Fruit fly (Drosophila melanogaster) whole organism, embryonic: ENCODE results near the gene Tob.
A peak's percentile ranks its signal among the peaks of the same experiment; 100 is the strongest.

Experiments
- Antp ChIP-seq: fragments of 200-800 bp; sonication (Bioruptor generic); optimal IDR thresholded peaks from 3 replicates; lab custom pipeline; 2016; ENCODE audit warnings: missing biosample characterization, missing genetic modification characterization
- CG11398 ChIP-seq: fragments of 200-800 bp; sonication (Bioruptor generic); optimal IDR thresholded peaks from 2 replicates; lab custom pipeline; 2016; ENCODE audit warnings: missing biosample characterization, missing genetic modification characterization
- CG14050 ChIP-seq: fragments of 200-800 bp; sonication (Bioruptor generic); IDR thresholded peaks from 3 replicates; pipeline ENCODE4 v1.3.6; 2022; ENCODE audit warnings: missing biosample characterization, missing genetic modification characterization
- CG14667 ChIP-seq: fragments of 200-800 bp; sonication (Bioruptor generic); IDR thresholded peaks from 2 replicates; pipeline ENCODE4 v1.3.6; 2022; ENCODE audit warnings: missing biosample characterization, missing genetic modification characterization
- CG15696 ChIP-seq: fragments of 200-800 bp; sonication (Bioruptor generic); optimal IDR thresholded peaks from 2 replicates; lab custom pipeline; 2019; ENCODE audit warnings: missing biosample characterization, mild to moderate bottlenecking, missing genetic modification characterization, moderate library complexity
- CG1647 ChIP-seq: fragments of 200-800 bp; sonication (Bioruptor generic); optimal IDR thresholded peaks from 3 replicates; lab custom pipeline; 2016; ENCODE audit warnings: missing biosample characterization, missing genetic modification characterization
- CG17328 ChIP-seq: fragments of 200-800 bp; sonication (Bioruptor generic); IDR thresholded peaks from 2 replicates; pipeline ENCODE4 v1.3.6; 2022; ENCODE audit warnings: missing biosample characterization, missing genetic modification characterization
- CG18262 ChIP-seq: fragments of 200-800 bp; optimal IDR thresholded peaks from 3 replicates; lab custom pipeline; 2019; ENCODE audit warnings: missing biosample characterization, mild to moderate bottlenecking, missing genetic modification characterization, moderate library complexity
- CG18599 ChIP-seq: fragments of 200-800 bp; sonication (Bioruptor generic); optimal IDR thresholded peaks from 3 replicates; lab custom pipeline; 2017; ENCODE audit warnings: missing biosample characterization, missing genetic modification characterization, mild to moderate bottlenecking, moderate library complexity, missing genetic modification reagents
- CG34224 ChIP-seq: fragments of 200-800 bp; sonication (Bioruptor generic); IDR thresholded peaks from 3 replicates; pipeline ENCODE4 v1.3.6; 2022; ENCODE audit warnings: missing biosample characterization, missing genetic modification characterization; ENCODE audit not compliant: partially characterized antibody
- CG3726 ChIP-seq: fragments of 200-800 bp; sonication (Bioruptor generic); IDR thresholded peaks from 3 replicates; pipeline ENCODE4, ENCODE4 v1.3.6; 2022; ENCODE audit warnings: missing biosample characterization, missing genetic modification characterization
- CG5245 ChIP-seq: fragments of 200-800 bp; sonication (Bioruptor generic); optimal IDR thresholded peaks from 3 replicates; lab custom pipeline; 2016; ENCODE audit warnings: missing biosample characterization, missing genetic modification characterization
- CG6175 ChIP-seq: fragments of 200-800 bp; sonication (Bioruptor generic); IDR thresholded peaks from 3 replicates; pipeline ENCODE4 v1.3.6; 2022; ENCODE audit warnings: missing biosample characterization, missing genetic modification characterization
- CG8290 ChIP-seq, 3 experiments: fragments of 200-800 bp; sonication (Bioruptor generic); optimal IDR thresholded peaks; 2 replicates each; lab custom pipeline; 2016 to 2019; ENCODE audit warnings: missing biosample characterization in 3 of 3, missing genetic modification characterization in 3 of 3, mild to moderate bottlenecking in 2 of 3, moderate library complexity in 1 of 3
- CG8478 ChIP-seq: fragments of >200 bp; optimal IDR thresholded peaks from 2 replicates; lab custom pipeline; 2018
- CG9876 ChIP-seq: fragments of 200-800 bp; sonication (Bioruptor generic); optimal IDR thresholded peaks from 2 replicates; lab custom pipeline; 2016; ENCODE audit warnings: missing biosample characterization, missing genetic modification characterization
- CHES-1-like ChIP-seq: fragments of 200-800 bp; sonication (Bioruptor generic); optimal IDR thresholded peaks from 2 replicates; lab custom pipeline; 2016; ENCODE audit warnings: missing biosample characterization, missing genetic modification characterization
- CrebB ChIP-seq: fragments of 200-800 bp; sonication (Bioruptor generic); optimal IDR thresholded peaks from 3 replicates; lab custom pipeline; 2018; ENCODE audit warnings: missing biosample characterization, mild to moderate bottlenecking, missing genetic modification characterization
- Dek ChIP-seq: fragments of 200-800 bp; sonication (Bioruptor generic); optimal IDR thresholded peaks from 3 replicates; lab custom pipeline; 2019; ENCODE audit warnings: missing biosample characterization, mild to moderate bottlenecking, missing genetic modification characterization, moderate library complexity
- Hr51 ChIP-seq, 2 experiments: fragments of 200-800 bp; sonication (Bioruptor generic); optimal IDR thresholded peaks; 2 replicates in 1 of 2; 3 replicates in 1 of 2; lab custom pipeline; 2016 to 2018; ENCODE audit warnings: missing biosample characterization in 2 of 2, missing genetic modification characterization in 2 of 2, mild to moderate bottlenecking in 1 of 2, moderate library complexity in 1 of 2
- NFAT ChIP-seq: fragments of 200-800 bp; sonication (Bioruptor generic); IDR thresholded peaks from 2 replicates; pipeline ENCODE4 v1.3.6; 2022; ENCODE audit warnings: missing biosample characterization, missing genetic modification characterization
- Scr ChIP-seq: fragments of 200-800 bp; sonication (Bioruptor generic); IDR thresholded peaks from 2 replicates; pipeline ENCODE4 v1.3.6; 2022; ENCODE audit warnings: missing biosample characterization, missing genetic modification characterization; ENCODE audit not compliant: partially characterized antibody
- Sry-δ ChIP-seq: fragments of 200-800 bp; sonication (Bioruptor generic); optimal IDR thresholded peaks from 2 replicates; lab custom pipeline; 2016; ENCODE audit warnings: missing biosample characterization, missing genetic modification characterization
- Vsx1 ChIP-seq: fragments of 200-800 bp; sonication (Bioruptor generic); optimal IDR thresholded peaks from 2 replicates; lab custom pipeline; 2017; ENCODE audit warnings: missing biosample characterization, mild to moderate bottlenecking, missing genetic modification characterization, missing genetic modification reagents
- abd-A ChIP-seq: fragments of 200-800 bp; sonication (Bioruptor generic); optimal IDR thresholded peaks from 3 replicates; lab custom pipeline; 2019; ENCODE audit warnings: missing biosample characterization, mild to moderate bottlenecking, missing genetic modification characterization, moderate library complexity
- al ChIP-seq: fragments of 200-800 bp; sonication (Bioruptor generic); IDR thresholded peaks from 2 replicates; pipeline ENCODE4 v1.3.6; 2022; ENCODE audit warnings: missing biosample characterization, missing genetic modification characterization
- cg ChIP-seq: fragments of 200-800 bp; sonication (Bioruptor generic); optimal IDR thresholded peaks from 3 replicates; lab custom pipeline; 2019; ENCODE audit warnings: missing biosample characterization, mild to moderate bottlenecking, missing genetic modification characterization, moderate library complexity
- ci ChIP-seq: fragments of 200-800 bp; sonication (Bioruptor generic); IDR thresholded peaks from 3 replicates; pipeline ENCODE4 v1.3.6; 2022; ENCODE audit warnings: missing biosample characterization, missing genetic modification characterization
- corto ChIP-seq: fragments of 200-800 bp; sonication (Bioruptor generic); optimal IDR thresholded peaks from 2 replicates; lab custom pipeline; 2016; ENCODE audit warnings: missing biosample characterization, mild to moderate bottlenecking, missing genetic modification characterization, moderate library complexity
- danr ChIP-seq: fragments of 200-800 bp; sonication (Bioruptor generic); IDR thresholded peaks from 2 replicates; pipeline ENCODE4 v1.3.6; 2022; ENCODE audit warnings: missing biosample characterization, missing genetic modification characterization
- dati ChIP-seq: fragments of 200-800 bp; sonication (Bioruptor generic); IDR thresholded peaks from 2 replicates; pipeline ENCODE4 v1.3.6; 2022; ENCODE audit warnings: missing biosample characterization, missing genetic modification characterization
- fu2 ChIP-seq: fragments of 200-800 bp; sonication (Bioruptor generic); optimal IDR thresholded peaks from 2 replicates; lab custom pipeline; 2016; ENCODE audit warnings: missing biosample characterization, missing genetic modification characterization
- gce ChIP-seq: fragments of 200-800 bp; sonication (Bioruptor generic); IDR thresholded peaks from 3 replicates; pipeline ENCODE4 v1.3.6; 2022; ENCODE audit warnings: missing biosample characterization, missing genetic modification characterization
- hkb ChIP-seq, 2 experiments: fragments of 200-800 bp in 1 of 2; fragments of >200 bp in 1 of 2; sonication (Bioruptor generic) in 1 of 2; IDR thresholded peaks in 1 of 2; optimal IDR thresholded peaks in 1 of 2; 2 replicates each; pipeline versions ENCODE4 v1.3.6 to Lab custom; 2017 to 2022; ENCODE audit warnings: missing biosample characterization in 1 of 2, missing genetic modification characterization in 1 of 2
- kah ChIP-seq: fragments of 200-800 bp; sonication (Bioruptor generic); optimal IDR thresholded peaks from 2 replicates; lab custom pipeline; 2018; ENCODE audit warnings: missing biosample characterization, mild to moderate bottlenecking, missing genetic modification characterization
- lilli ChIP-seq: fragments of 200-800 bp; sonication (Bioruptor generic); optimal IDR thresholded peaks from 3 replicates; lab custom pipeline; 2016; ENCODE audit warnings: missing biosample characterization, missing genetic modification characterization
- lola ChIP-seq, 3 experiments: fragments of >200 bp in 2 of 3; fragments of 200-800 bp in 1 of 3; sonication (Bioruptor generic) in 1 of 3; optimal IDR thresholded peaks; 2 replicates each; lab custom pipeline; 2017 to 2019; ENCODE audit warnings: missing biosample characterization in 3 of 3, missing genetic modification characterization in 3 of 3, mild to moderate bottlenecking in 1 of 3, moderate library complexity in 1 of 3
- mld ChIP-seq: fragments of 200-800 bp; sonication (Bioruptor generic); IDR thresholded peaks from 3 replicates; pipeline ENCODE4 v1.3.6; 2022; ENCODE audit warnings: missing biosample characterization, missing genetic modification characterization; ENCODE audit not compliant: partially characterized antibody
- nom ChIP-seq: fragments of 200-800 bp; sonication (Bioruptor generic); optimal IDR thresholded peaks from 2 replicates; lab custom pipeline; 2017; ENCODE audit warnings: missing biosample characterization, missing genetic modification characterization, mild to moderate bottlenecking, moderate library complexity, missing genetic modification reagents
- p53 ChIP-seq: fragments of 200-800 bp; sonication (Bioruptor generic); optimal IDR thresholded peaks from 2 replicates; lab custom pipeline; 2016; ENCODE audit warnings: missing biosample characterization, missing genetic modification characterization
- ranshi ChIP-seq: fragments of 200-800 bp; sonication (Bioruptor generic); IDR thresholded peaks from 2 replicates; pipeline ENCODE4 v1.3.6; 2022; ENCODE audit warnings: missing biosample characterization, missing genetic modification characterization
- salm ChIP-seq: fragments of 200-800 bp; sonication (Bioruptor generic); optimal IDR thresholded peaks from 2 replicates; lab custom pipeline; 2018; ENCODE audit warnings: missing biosample characterization, mild to moderate bottlenecking, missing genetic modification characterization
- sens ChIP-seq: fragments of 200-800 bp; sonication (Bioruptor generic); peaks from one replicate; lab custom pipeline; 2016; ENCODE audit warnings: missing biosample characterization, missing genetic modification characterization
- so ChIP-seq: fragments of 200-800 bp; sonication (Bioruptor generic); IDR thresholded peaks from 3 replicates; pipeline ENCODE4 v1.3.6; 2022; ENCODE audit warnings: missing biosample characterization, missing genetic modification characterization
- sr ChIP-seq: fragments of 200-800 bp; sonication (Bioruptor generic); IDR thresholded peaks from 3 replicates; pipeline ENCODE4 v1.3.6; 2022; ENCODE audit warnings: missing biosample characterization, missing genetic modification characterization
- sug ChIP-seq: fragments of 200-800 bp; optimal IDR thresholded peaks from 2 replicates; lab custom pipeline; 2019; ENCODE audit warnings: missing biosample characterization, mild to moderate bottlenecking, missing genetic modification characterization, moderate library complexity
- tx ChIP-seq: fragments of 200-800 bp; sonication (Bioruptor generic); optimal IDR thresholded peaks from 2 replicates; lab custom pipeline; 2016; ENCODE audit warnings: missing biosample characterization, missing genetic modification characterization
- unc-4 ChIP-seq: fragments of 200-800 bp; sonication (Bioruptor generic); IDR thresholded peaks from 2 replicates; pipeline ENCODE4 v1.3.6; 2022; ENCODE audit warnings: missing biosample characterization, missing genetic modification characterization; ENCODE audit not compliant: partially characterized antibody

Tob gene

DNA sequence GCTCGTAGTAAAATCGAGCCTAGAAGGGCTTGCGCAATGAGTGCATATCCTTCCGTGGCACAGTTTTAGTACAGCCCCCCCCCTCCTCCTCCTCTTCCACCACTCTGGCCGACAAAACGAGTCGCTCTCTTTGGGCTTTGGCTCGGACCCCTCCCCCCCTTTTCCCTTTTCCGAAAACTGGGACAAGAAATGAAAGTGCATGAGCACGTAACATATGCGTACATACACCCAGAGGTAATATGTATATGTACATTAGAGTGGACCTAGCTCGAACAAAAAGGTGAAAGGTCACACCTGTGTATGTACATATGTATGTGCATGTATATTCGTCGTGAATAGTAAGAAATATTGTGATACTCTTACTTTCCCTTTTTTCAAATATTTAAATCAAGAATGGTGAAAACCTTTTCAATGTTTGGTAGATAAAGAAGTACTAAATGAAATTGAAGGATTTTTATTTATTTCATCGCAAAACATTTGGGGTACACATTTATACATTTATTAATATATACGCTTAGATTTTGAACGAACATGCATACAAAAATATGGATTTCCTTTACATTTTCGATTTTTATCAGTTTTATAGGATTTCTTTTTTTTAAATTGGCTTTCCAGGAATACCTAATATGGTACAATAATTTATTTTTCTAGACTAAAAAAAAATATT, 1.5 kb upstream of the Tob start (continued):
- TF ChIP-seq CG15696 (tag; lab: Kevin White, UChicago) (no peak), CG17328 (GFP tag; lab: Robert Waterston, UW) (no peak), ranshi (GFP tag; lab: Robert Waterston, UW) (no peak), mld (GFP tag; lab: Robert Waterston, UW) (no peak), NFAT (no peak), Hr51 (GFP tag; optimal IDR thresholded peaks at IDR 0.05; lab: Kevin White, UChicago) (peak in 1 of 2 experiments; percentile 24), Sry-δ (no peak), ci (no peak), sr (0 out of 3 replicates have a peak, but pooled peaks have one; percentile 27), corto (GFP tag; lab: Kevin White, UChicago) (no peak), lola (GFP tag; optimal IDR thresholded peaks at IDR 0.05; lab: Kevin White, UChicago) (no peak), CG18599 (peak; percentile 38), CG11398 (no peak), hkb (optimal IDR thresholded peaks at IDR 0.05; lab: Kevin White, UChicago) (no peak), hkb (GFP tag; IDR thresholded peaks at IDR 0.05; lab: Robert Waterston, UW) (no peak), abd-A (tag; lab: Kevin White, UChicago) (peak; percentile 70), sug (no peak), CG14050 (GFP tag; lab: Robert Waterston, UW) (no peak), cg (GFP tag; lab: Kevin White, UChicago) (peak; percentile 43), CG9876 (GFP tag; lab: Kevin White, UChicago) (no peak), CG5245 (no peak), CG8290 (GFP tag; optimal IDR thresholded peaks at IDR 0.05; lab: Kevin White, UChicago) (no peak), CG8290 (tag; optimal IDR thresholded peaks at IDR 0.05; lab: Kevin White, UChicago) (peak in 1 of 2 experiments; percentile 23), p53 (GFP tag; lab: Kevin White, UChicago) (no peak), Scr (GFP tag; lab: Robert Waterston, UW) (no peak), sens (GFP tag; lab: Kevin White, UChicago) (peak; percentile 62), CG18262 (no peak), CHES-1-like (no peak), CG1647 (GFP tag; lab: Kevin White, UChicago) (no peak), nom (GFP tag; lab: Kevin White, UChicago) (peak; percentile 13), CG3726 (GFP tag; lab: Robert Waterston, UW) (no peak), CG8478 (lab: Kevin White, UChicago) (no peak)

DNA sequence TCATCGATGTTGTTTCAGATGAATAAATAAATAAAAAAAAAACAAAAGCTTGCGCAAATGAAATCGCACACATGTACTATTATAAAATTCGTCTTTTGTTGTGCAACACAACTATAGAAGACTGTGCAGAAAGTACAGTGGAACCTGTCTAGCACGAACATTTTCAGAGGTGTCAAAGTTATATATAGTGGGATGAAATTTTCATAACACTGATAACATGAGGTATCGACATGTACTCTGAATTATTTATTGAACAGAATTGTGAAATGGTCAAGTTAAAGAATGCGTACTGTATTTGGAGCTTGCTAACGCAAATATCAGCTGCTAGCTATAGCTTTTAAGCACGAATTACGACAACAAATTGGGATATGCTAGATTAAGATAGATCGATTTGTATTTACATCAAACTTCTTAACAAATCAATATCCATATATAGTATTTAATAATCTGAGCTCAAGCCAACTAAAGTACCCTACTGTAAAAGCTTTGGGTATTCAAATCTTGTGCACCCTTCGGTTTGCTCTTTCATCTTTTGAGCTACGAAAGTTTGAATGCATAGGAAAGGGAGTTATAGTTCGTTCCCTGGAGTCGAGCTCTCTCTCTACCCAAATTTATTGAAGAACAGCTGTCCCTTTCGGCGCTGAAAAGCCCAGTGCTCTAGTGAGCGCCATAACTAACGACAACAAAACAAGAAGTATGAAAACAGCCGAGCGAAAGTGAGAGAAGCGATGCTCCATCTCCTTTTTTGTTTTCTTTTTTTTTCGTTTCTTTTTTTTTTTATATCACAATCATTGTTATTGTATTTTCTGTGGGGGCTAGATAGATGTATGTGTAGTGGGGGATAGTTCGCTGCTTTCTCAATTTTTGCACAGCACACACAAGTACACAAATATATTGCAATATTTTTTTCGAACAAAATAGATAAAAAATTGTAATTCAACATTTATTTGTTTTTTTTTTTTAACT, 833 bp downstream of the Tob start:
- TF ChIP-seq kah (GFP tag; lab: Kevin White, UChicago) (peak; percentile 80), Antp (GFP tag; lab: Kevin White, UChicago) (peak; percentile 90), danr (GFP tag; lab: Robert Waterston, UW) (peak; percentile 80), Vsx1 (GFP tag; lab: Kevin White, UChicago) (peak; percentile 73), so (GFP tag; lab: Robert Waterston, UW) (peak; percentile 82), CG6175 (GFP tag; lab: Robert Waterston, UW) (peak; percentile 83; the same call in 2 of the 3 replicates), fu2 (GFP tag; lab: Kevin White, UChicago) (peak; percentile 87), CrebB (peak; percentile 91), salm (tag; lab: Kevin White, UChicago) (peak; percentile 82), unc-4 (no peak), CG34224 (GFP tag; lab: Robert Waterston, UW) (no peak), gce (GFP tag; lab: Robert Waterston, UW) (peak; percentile 88), CG14667 (GFP tag; lab: Robert Waterston, UW) (peak; percentile 82), dati (GFP tag; lab: Robert Waterston, UW) (peak; percentile 85), al (GFP tag; lab: Robert Waterston, UW) (peak; percentile 80), tx (GFP tag; lab: Kevin White, UChicago) (peak; percentile 86), Dek (peak; percentile 89), lilli (GFP tag; lab: Kevin White, UChicago) (peak; percentile 94)
